Worm (Caenorhabditis elegans): ENCODE results near the gene srv-34.
A peak's percentile ranks its signal among the peaks of the same experiment; 100 is the strongest.

Gene srv-34

DNA sequence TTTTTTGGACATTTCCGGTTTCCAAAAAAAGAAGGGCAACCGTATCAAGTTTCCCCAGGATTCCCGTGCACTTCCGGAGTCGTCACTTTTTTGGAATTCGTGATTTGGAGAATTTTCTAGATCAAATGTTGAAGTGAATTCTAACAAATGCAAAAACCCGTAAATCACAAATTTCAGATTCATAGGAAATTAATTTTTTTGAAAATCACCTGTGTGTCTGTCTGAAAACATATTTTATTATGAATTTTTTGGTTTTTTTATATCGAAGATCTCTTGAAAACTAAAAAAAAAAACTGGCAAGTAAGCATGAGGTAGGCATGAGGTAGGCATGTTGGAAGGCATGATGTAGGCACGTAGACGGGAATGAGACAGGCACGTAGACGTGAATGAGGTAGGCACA lies 24.5 kb downstream of the srv-34 start:
- TF ChIP-seq aha-1 (tag) (peak; percentile 60), lin-1 (GFP tag; IDR thresholded peaks at IDR 0.05) (no peak)

DNA sequence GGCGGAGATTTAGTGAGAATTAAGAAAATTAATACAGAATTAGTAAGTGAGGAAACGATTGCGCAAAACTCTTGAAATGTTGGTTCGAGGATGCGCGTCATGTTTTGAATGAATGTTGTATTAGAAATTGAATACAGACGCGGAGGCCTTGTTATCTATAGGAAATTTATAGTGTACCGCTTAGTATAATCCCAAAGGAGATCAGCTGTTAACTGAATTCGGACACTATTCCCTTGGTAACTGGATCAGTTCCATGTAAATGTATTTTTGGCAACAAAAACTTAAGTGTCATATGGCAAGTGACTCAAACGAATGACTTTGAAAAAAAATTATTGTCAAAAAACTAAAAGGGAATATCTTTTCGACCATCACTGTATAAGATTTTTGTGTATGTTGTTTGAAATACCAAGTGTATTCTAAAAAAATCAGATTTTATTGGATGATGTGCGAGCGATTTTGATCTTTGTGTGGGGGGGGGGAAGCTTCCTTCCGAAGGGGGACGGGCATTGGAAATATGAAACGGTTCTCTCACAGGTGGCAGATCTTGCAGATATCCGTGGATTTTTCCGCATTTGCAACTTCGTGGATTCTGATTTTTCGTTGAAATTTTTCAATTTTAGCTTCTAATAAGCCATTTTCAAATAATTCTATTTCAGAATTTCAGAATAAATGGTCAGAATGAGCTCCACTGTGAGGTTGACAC lies 28.0 kb downstream of the srv-34 start, which contains the start of the genes W08G11.5 and W08G11.1:
Gene W08G11.5 (minus strand): TSS at position 101 of the 703 bp plus-strand sequence.
Gene W08G11.1 (plus strand): TSS at position 653 of the 703 bp plus-strand sequence.
- TF ChIP-seq ceh-62 (tag; optimal IDR thresholded peaks at IDR 0.05), result no peak
- TF ChIP-seq aha-1 (tag), result peak; percentile 33

DNA sequence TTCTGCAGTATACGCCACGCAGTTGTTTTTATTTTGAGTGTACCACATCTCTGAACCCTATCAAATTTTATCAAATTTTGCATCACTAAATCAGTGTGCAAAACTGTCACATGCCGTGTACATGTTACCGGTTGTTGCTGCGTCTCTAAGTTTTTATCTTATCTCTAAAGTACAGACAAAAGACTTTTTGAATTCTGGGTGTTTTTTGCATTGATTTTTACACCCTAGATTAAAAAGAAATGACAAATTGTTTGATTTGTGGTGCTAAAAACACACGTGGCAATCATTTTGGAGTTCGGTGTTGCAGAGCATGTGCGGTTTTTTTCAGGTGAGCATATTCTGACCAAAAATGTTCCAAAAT lies 32.3 kb downstream of the srv-34 start, which contains the start of gene nhr-193:
Gene nhr-193 (plus strand): TSS at position 51 of the 361 bp plus-strand sequence.
- TF ChIP-seq spr-1 (tag; optimal IDR thresholded peaks at IDR 0.05), result no peak
- TF ChIP-seq fos-1 (tag; optimal IDR thresholded peaks at IDR 0.05), result no peak
- TF ChIP-seq sdz-12 (GFP tag; optimal IDR thresholded peaks at IDR 0.05), result no peak
- no peak for TF ChIP-seq nhr-111 (GFP tag; optimal IDR thresholded peaks at IDR 0.05)
- TF ChIP-seq hlh-11 (tag; optimal IDR thresholded peaks at IDR 0.05), result peak; percentile 63
- TF ChIP-seq unc-39 (tag; optimal IDR thresholded peaks at IDR 0.05), result no peak
- no peak for TF ChIP-seq lin-39 (tag; optimal IDR thresholded peaks at IDR 0.05)
- no peak for TF ChIP-seq Y5F2A.4 (GFP tag; optimal IDR thresholded peaks at IDR 0.05)
- TF ChIP-seq mxl-2 (GFP tag; conservative IDR thresholded peaks at IDR 0.05), result no peak
- TF ChIP-seq zfp-3 (GFP tag; conservative IDR thresholded peaks at IDR 0.05), result no peak
- no peak for TF ChIP-seq ceh-82 (tag; optimal IDR thresholded peaks at IDR 0.05)
- no peak for TF ChIP-seq nhr-10 (tag; optimal IDR thresholded peaks at IDR 0.05)
- peak; percentile 54 for TF ChIP-seq nhr-28 (tag; optimal IDR thresholded peaks at IDR 0.05)
- no peak for TF ChIP-seq arid-1 (GFP tag; conservative IDR thresholded peaks at IDR 0.05)
- no peak for TF ChIP-seq Y48G9A.11 (GFP tag; IDR thresholded peaks at IDR 0.05)
- TF ChIP-seq daf-16 (GFP tag; optimal IDR thresholded peaks at IDR 0.05), result no peak
- peak; percentile 39 for TF ChIP-seq daf-16 (tag; optimal IDR thresholded peaks at IDR 0.05)
- TF ChIP-seq nhr-42 (GFP tag; IDR thresholded peaks at IDR 0.05), result no peak
- no peak for TF ChIP-seq zag-1 (tag; optimal IDR thresholded peaks at IDR 0.05)
- no peak for TF ChIP-seq F10B5.3 (tag; optimal IDR thresholded peaks at IDR 0.05)
- TF ChIP-seq nhr-237 (tag; optimal IDR thresholded peaks at IDR 0.05), result no peak
- peak; percentile 61 for TF ChIP-seq dve-1 (tag; optimal IDR thresholded peaks at IDR 0.05; ENCODE audit: insufficient read depth)
- TF ChIP-seq unc-62 (GFP tag; optimal IDR thresholded peaks at IDR 0.05 in 1 of 2), result no peak
- TF ChIP-seq unc-62 (tag; optimal IDR thresholded peaks at IDR 0.05), result no peak
- TF ChIP-seq gei-8 (GFP tag; optimal IDR thresholded peaks at IDR 0.05), result no peak
- TF ChIP-seq lin-13 (GFP tag; optimal IDR thresholded peaks at IDR 0.05), result no peak
- TF ChIP-seq snpc-1.2 (GFP tag; IDR thresholded peaks at IDR 0.05), result no peak
- no peak for TF ChIP-seq F26F4.8 (GFP tag; conservative IDR thresholded peaks at IDR 0.05)
- TF ChIP-seq nhr-76 (tag; optimal IDR thresholded peaks at IDR 0.05), result no peak
- peak; percentile 18 for TF ChIP-seq hlh-30 (tag; optimal IDR thresholded peaks at IDR 0.05; ENCODE audit: insufficient read depth)
- TF ChIP-seq tra-1 (GFP tag; IDR thresholded peaks at IDR 0.05), result no peak
- no peak for TF ChIP-seq ztf-11 (tag; optimal IDR thresholded peaks at IDR 0.05)
- no peak for TF ChIP-seq mxl-3 (GFP tag; optimal IDR thresholded peaks at IDR 0.05)
- peak; percentile 46 for TF ChIP-seq pqm-1 (tag; optimal IDR thresholded peaks at IDR 0.05)
- TF ChIP-seq T26A8.4 (GFP tag; IDR thresholded peaks at IDR 0.05), result no peak
- TF ChIP-seq attf-4 (tag; optimal IDR thresholded peaks at IDR 0.05), result no peak
- TF ChIP-seq ctbp-1 (GFP tag; IDR thresholded peaks at IDR 0.05), result no peak
- TF ChIP-seq egl-43 (GFP tag; IDR thresholded peaks at IDR 0.05), result no peak
- no peak for TF ChIP-seq nhr-25 (tag; optimal IDR thresholded peaks at IDR 0.05; ENCODE audit: borderline replicate concordance, insufficient read depth)
- no peak for TF ChIP-seq F49E8.2 (tag; optimal IDR thresholded peaks at IDR 0.05; ENCODE audit: borderline replicate concordance)
- no peak for TF ChIP-seq nhr-48 (tag; optimal IDR thresholded peaks at IDR 0.05)
- no peak for TF ChIP-seq lin-29 (GFP tag; IDR thresholded peaks at IDR 0.05)
- TF ChIP-seq Y105C5A.15 (GFP tag; IDR thresholded peaks at IDR 0.05), result no peak
- no peak for TF ChIP-seq hmg-1.1 (GFP tag; IDR thresholded peaks at IDR 0.05)
- TF ChIP-seq dmd-6 (GFP tag; IDR thresholded peaks at IDR 0.05), result peak; percentile 74
